Worm (Caenorhabditis elegans) whole organism, early embryonic: ENCODE data around the gene lro-1.

Source experiments
- aly-1 ChIP-seq: sonication (generic microtip); optimal IDR thresholded peaks from 2 replicates; lab custom pipeline; 2016; ENCODE audit warnings: missing genetic modification characterization, missing compliant biosample characterization
- ama-1 ChIP-seq: fragments of 150-350 bp; optimal IDR thresholded peaks from 2 replicates; lab custom pipeline; 2014
- ceh-36 ChIP-seq: sonication (generic microtip); optimal IDR thresholded peaks from 2 replicates; lab custom pipeline; 2016; ENCODE audit warnings: missing genetic modification characterization, inconsistent platforms, missing compliant biosample characterization
- ets-7 ChIP-seq: sonication (generic microtip); optimal IDR thresholded peaks from 2 replicates; lab custom pipeline; 2016; ENCODE audit warnings: missing genotype, missing genetic modification characterization, missing compliant biosample characterization
- hmg-4 ChIP-seq: fragments of 200-800 bp; sonication (Bioruptor generic); optimal IDR thresholded peaks from 2 replicates; lab custom pipeline; 2018; ENCODE audit warnings: mild to moderate bottlenecking, missing genetic modification characterization, missing compliant biosample characterization
- hnd-1 ChIP-seq: sonication (generic microtip); optimal IDR thresholded peaks from 2 replicates; lab custom pipeline; 2016; ENCODE audit warnings: missing genetic modification characterization, missing compliant biosample characterization
- scrt-1 ChIP-seq: fragments of 200-800 bp; sonication (Bioruptor generic); IDR thresholded peaks from 2 replicates; pipeline ENCODE4 v1.3.6; 2022; ENCODE audit warnings: missing genetic modification characterization, missing compliant biosample characterization
- sea-1 ChIP-seq: fragments of 200-800 bp; sonication (Bioruptor generic); conservative IDR thresholded peaks from 2 replicates; pipeline ENCODE4 v1.3.6; 2022; ENCODE audit warnings: missing genetic modification characterization, missing compliant biosample characterization
- tbx-11 ChIP-seq: fragments of 200-800 bp; sonication (Bioruptor generic); IDR thresholded peaks from 2 replicates; pipeline ENCODE4 v1.3.6; 2022; ENCODE audit warnings: missing genetic modification characterization, missing compliant biosample characterization
- tbx-37 ChIP-seq: fragments of 200-800 bp; sonication (Bioruptor generic); conservative IDR thresholded peaks from 2 replicates; pipeline ENCODE4 v1.3.6; 2022; ENCODE audit warnings: missing genetic modification reagents, missing genetic modification characterization, missing compliant biosample characterization
- tra-4 ChIP-seq: sonication (generic microtip); optimal IDR thresholded peaks from 2 replicates; lab custom pipeline; 2017; ENCODE audit warnings: missing genetic modification characterization, missing compliant biosample characterization

- TF ChIP-seq tra-4 (tag; lab: Kevin White, UChicago) = no peak
- TF ChIP-seq ama-1 = no peak
- no peak for TF ChIP-seq hnd-1 (tag; lab: Kevin White, UChicago)
- no peak for TF ChIP-seq sea-1 (GFP tag; lab: Robert Waterston, UW)
- no peak for TF ChIP-seq aly-1 (tag; lab: Kevin White, UChicago)
- TF ChIP-seq tbx-37 = no peak
- TF ChIP-seq ceh-36 (tag; lab: Kevin White, UChicago) = no peak
- no peak for TF ChIP-seq hmg-4
- TF ChIP-seq tbx-11 (GFP tag; lab: Robert Waterston, UW) = no peak
- no peak for TF ChIP-seq ets-7 (tag; lab: Kevin White, UChicago)
- no peak for TF ChIP-seq scrt-1 (GFP tag; lab: Robert Waterston, UW)
Observed at ce11 chrX:6256969-6257368, 14.9 kb upstream of the lro-1 start.
